Worm (Caenorhabditis elegans) whole organism, L2 larva: ENCODE results near the gene R10F2.5.
"Not testable (repeated sequence)": the region's sequence is repeated elsewhere in the genome, so short reads cannot be mapped to it uniquely, and the experiment has no call there.

Experiments used
- R02D3.7 ChIP-seq: fragments of 150-350 bp; optimal IDR thresholded peaks from 2 replicates; lab custom pipeline; 2014; ENCODE audit warnings: missing biosample characterization, missing genetic modification characterization
- egl-27 ChIP-seq: sonication (generic microtip); optimal IDR thresholded peaks from 3 replicates; lab custom pipeline; 2017; ENCODE audit warnings: missing biosample characterization, missing genetic modification reagents, missing genetic modification characterization
- lin-11 ChIP-seq: fragments of 150-350 bp; sonication (generic microtip); optimal IDR thresholded peaks from 2 replicates; lab custom pipeline; 2014; ENCODE audit warnings: missing biosample characterization, missing genetic modification characterization, inconsistent platforms, mixed read lengths
- lsy-2 ChIP-seq, 2 experiments: fragments of 150-350 bp in 1 of 2; sonication (generic microtip) in 1 of 2; optimal IDR thresholded peaks; 2 replicates each; lab custom pipeline; 2014 to 2017; ENCODE audit warnings: missing biosample characterization in 2 of 2, missing genetic modification characterization in 2 of 2
- nhr-23 ChIP-seq: fragments of 150-350 bp; optimal IDR thresholded peaks from 2 replicates; lab custom pipeline; 2014; ENCODE audit warnings: missing biosample characterization, missing genetic modification reagents, missing genetic modification characterization
- nhr-237 ChIP-seq: fragments of 150-350 bp; optimal IDR thresholded peaks from 2 replicates; lab custom pipeline; 2014; ENCODE audit warnings: missing biosample characterization, missing genetic modification characterization
- nhr-6 ChIP-seq: fragments of 150-350 bp; optimal IDR thresholded peaks from 2 replicates; lab custom pipeline; 2014; ENCODE audit warnings: missing biosample characterization, missing genetic modification characterization

ce11 chrIII:2881989-2882388 is 42.6 kb downstream of the R10F2.5 start, which contains the start of gene F56F11.2:
- not testable (repeated sequence) for TF ChIP-seq R02D3.7 (tag; lab: Kevin White, UChicago); lsy-2 (tag; optimal IDR thresholded peaks at IDR 0.05; lab: Kevin White, UChicago); egl-27; nhr-23 (tag; lab: Kevin White, UChicago); lin-11 (tag; lab: Kevin White, UChicago); nhr-6; nhr-237
